Worm (Caenorhabditis elegans) whole organism, early embryonic: Measurements from ENCODE around the gene mrps-10.

Experiments used
- B0310.2 ChIP-seq: sonication (generic microtip); optimal IDR thresholded peaks from 2 replicates; lab custom pipeline; 2016; ENCODE audit warnings: mild to moderate bottlenecking, missing genetic modification characterization, missing compliant biosample characterization
- F13C5.2 ChIP-seq: sonication (generic microtip); optimal IDR thresholded peaks from 2 replicates; lab custom pipeline; 2017; ENCODE audit warnings: mild to moderate bottlenecking, missing genetic modification characterization, inconsistent platforms, missing compliant biosample characterization
- aly-1 ChIP-seq: sonication (generic microtip); optimal IDR thresholded peaks from 2 replicates; lab custom pipeline; 2016; ENCODE audit warnings: missing genetic modification characterization, missing compliant biosample characterization
- ama-1 ChIP-seq: fragments of 150-350 bp; optimal IDR thresholded peaks from 2 replicates; lab custom pipeline; 2014
- ceh-13 ChIP-seq: fragments of 200-800 bp; sonication (Bioruptor generic); optimal IDR thresholded peaks from 2 replicates; lab custom pipeline; 2018; ENCODE audit warnings: mild to moderate bottlenecking, missing genetic modification characterization, missing compliant biosample characterization
- ceh-36 ChIP-seq: sonication (generic microtip); optimal IDR thresholded peaks from 2 replicates; lab custom pipeline; 2016; ENCODE audit warnings: missing genetic modification characterization, inconsistent platforms, missing compliant biosample characterization
- ets-7 ChIP-seq: sonication (generic microtip); optimal IDR thresholded peaks from 2 replicates; lab custom pipeline; 2016; ENCODE audit warnings: missing genotype, missing genetic modification characterization, missing compliant biosample characterization
- flt-1 ChIP-seq: fragments of 200-800 bp; sonication (Bioruptor generic); IDR thresholded peaks from 2 replicates; pipeline ENCODE4 v1.3.6; 2022; ENCODE audit warnings: missing genetic modification characterization, missing compliant biosample characterization
- hmbx-1 ChIP-seq: sonication (generic microtip); optimal IDR thresholded peaks from 2 replicates; lab custom pipeline; 2016; ENCODE audit warnings: mild to moderate bottlenecking, missing genetic modification characterization, missing compliant biosample characterization
- hmg-4 ChIP-seq: fragments of 200-800 bp; sonication (Bioruptor generic); optimal IDR thresholded peaks from 2 replicates; lab custom pipeline; 2018; ENCODE audit warnings: mild to moderate bottlenecking, missing genetic modification characterization, missing compliant biosample characterization
- hnd-1 ChIP-seq: sonication (generic microtip); optimal IDR thresholded peaks from 2 replicates; lab custom pipeline; 2016; ENCODE audit warnings: missing genetic modification characterization, missing compliant biosample characterization
- pes-1 ChIP-seq: fragments of 200-800 bp; sonication (Bioruptor generic); IDR thresholded peaks from 2 replicates; pipeline ENCODE4 v1.3.6; 2022; ENCODE audit warnings: missing genetic modification reagents, missing genetic modification characterization, missing compliant biosample characterization
- scrt-1 ChIP-seq: fragments of 200-800 bp; sonication (Bioruptor generic); IDR thresholded peaks from 2 replicates; pipeline ENCODE4 v1.3.6; 2022; ENCODE audit warnings: missing genetic modification characterization, missing compliant biosample characterization
- sea-1 ChIP-seq: fragments of 200-800 bp; sonication (Bioruptor generic); conservative IDR thresholded peaks from 2 replicates; pipeline ENCODE4 v1.3.6; 2022; ENCODE audit warnings: missing genetic modification characterization, missing compliant biosample characterization
- tbx-11 ChIP-seq: fragments of 200-800 bp; sonication (Bioruptor generic); IDR thresholded peaks from 2 replicates; pipeline ENCODE4 v1.3.6; 2022; ENCODE audit warnings: missing genetic modification characterization, missing compliant biosample characterization
- tbx-37 ChIP-seq: fragments of 200-800 bp; sonication (Bioruptor generic); conservative IDR thresholded peaks from 2 replicates; pipeline ENCODE4 v1.3.6; 2022; ENCODE audit warnings: missing genetic modification reagents, missing genetic modification characterization, missing compliant biosample characterization
- tra-4 ChIP-seq: sonication (generic microtip); optimal IDR thresholded peaks from 2 replicates; lab custom pipeline; 2017; ENCODE audit warnings: missing genetic modification characterization, missing compliant biosample characterization

Gene mrps-10

ce11 chrIII:12944064-12944463 is 17.7 kb downstream of the mrps-10 start:
- no peak for TF ChIP-seq B0310.2 (tag; lab: Kevin White, UChicago)
- TF ChIP-seq F13C5.2 (tag; lab: Kevin White, UChicago) = no peak
- TF ChIP-seq pes-1 = no peak
- no peak for TF ChIP-seq sea-1 (GFP tag; lab: Robert Waterston, UW)

ce11 chrIII:12945072-12945471 is 18.7 kb downstream of the mrps-10 start:
- TF ChIP-seq pes-1 = no peak
- peak; percentile 89 for TF ChIP-seq ceh-36 (tag; lab: Kevin White, UChicago)
- no peak for TF ChIP-seq tbx-11

ce11 chrIII:12951362-12952228 is 25.2 kb downstream of the mrps-10 start, which contains the start of gene Y39E4A.1:
Gene Y39E4A.1, plus strand, starts transcription at chrIII:12951412.
- no peak for TF ChIP-seq ceh-13 (GFP tag; lab: Kevin White, UChicago)
- no peak for TF ChIP-seq hmbx-1 (tag; lab: Kevin White, UChicago)
- no peak for TF ChIP-seq hnd-1 (tag; lab: Kevin White, UChicago)
- TF ChIP-seq F13C5.2 (tag; lab: Kevin White, UChicago) = no peak
- no peak for TF ChIP-seq hmg-4 (GFP tag; lab: Kevin White, UChicago)
- no peak for TF ChIP-seq scrt-1
- TF ChIP-seq tra-4 (tag; lab: Kevin White, UChicago) = no peak
- TF ChIP-seq tbx-37 = no peak
- no peak for TF ChIP-seq ama-1 (lab: Kevin White, UChicago)
- TF ChIP-seq ets-7 = no peak
- no peak for TF ChIP-seq aly-1 (tag; lab: Kevin White, UChicago)
- TF ChIP-seq tbx-11 = no peak
- TF ChIP-seq flt-1 (GFP tag; lab: Robert Waterston, UW) = no peak
- TF ChIP-seq B0310.2 (tag; lab: Kevin White, UChicago) = no peak

ce11 chrIII:12952615-12953014 is 26.3 kb downstream of the mrps-10 start:
- TF ChIP-seq tbx-11 = no peak
- TF ChIP-seq hmg-4 (GFP tag; lab: Kevin White, UChicago) = no peak
- TF ChIP-seq hnd-1 (tag; lab: Kevin White, UChicago) = no peak
- no peak for TF ChIP-seq hmbx-1 (tag; lab: Kevin White, UChicago)
- TF ChIP-seq ceh-36 (tag; lab: Kevin White, UChicago) = no peak
- TF ChIP-seq aly-1 (tag; lab: Kevin White, UChicago) = no peak
- no peak for TF ChIP-seq pes-1

- TF ChIP-seq B0310.2 (tag; lab: Kevin White, UChicago) (no peak), scrt-1 (no peak)
These were observed 32.9 kb downstream of the mrps-10 start for ce11 chrIII:12959286-12959685.

ce11 chrIII:12960705-12961104 is 34.3 kb downstream of the mrps-10 start:
- no peak for TF ChIP-seq tra-4 (tag; lab: Kevin White, UChicago)
- TF ChIP-seq ceh-36 (tag; lab: Kevin White, UChicago) = no peak
- no peak for TF ChIP-seq tbx-37
- TF ChIP-seq ama-1 (lab: Kevin White, UChicago) = no peak
- TF ChIP-seq sea-1 (GFP tag; lab: Robert Waterston, UW) = no peak
- no peak for TF ChIP-seq ceh-13 (GFP tag; lab: Kevin White, UChicago)
- TF ChIP-seq tbx-11 = no peak
- no peak for TF ChIP-seq hmg-4 (GFP tag; lab: Kevin White, UChicago)
- no peak for TF ChIP-seq B0310.2 (tag; lab: Kevin White, UChicago)
- no peak for TF ChIP-seq ets-7
- TF ChIP-seq F13C5.2 (tag; lab: Kevin White, UChicago) = no peak
- no peak for TF ChIP-seq flt-1 (GFP tag; lab: Robert Waterston, UW)
- TF ChIP-seq aly-1 (tag; lab: Kevin White, UChicago) = no peak
- TF ChIP-seq hmbx-1 (tag; lab: Kevin White, UChicago) = no peak
- TF ChIP-seq hnd-1 (tag; lab: Kevin White, UChicago) = no peak
- no peak for TF ChIP-seq pes-1
- TF ChIP-seq scrt-1 = no peak

ce11 chrIII:12966895-12967294 is 40.5 kb downstream of the mrps-10 start, which contains the start of gene ttm-1:
Gene ttm-1, minus strand, starts transcription at chrIII:12966995.
- TF ChIP-seq hnd-1 (tag; lab: Kevin White, UChicago) = no peak
- TF ChIP-seq tbx-11 = no peak
- TF ChIP-seq scrt-1 = no peak
- TF ChIP-seq ceh-13 (GFP tag; lab: Kevin White, UChicago) = no peak
- TF ChIP-seq sea-1 (GFP tag; lab: Robert Waterston, UW) = no peak
- no peak for TF ChIP-seq F13C5.2 (tag; lab: Kevin White, UChicago)
- TF ChIP-seq tra-4 (tag; lab: Kevin White, UChicago) = no peak
- TF ChIP-seq tbx-37 = no peak
- no peak for TF ChIP-seq hmg-4 (GFP tag; lab: Kevin White, UChicago)
- no peak for TF ChIP-seq ceh-36 (tag; lab: Kevin White, UChicago)
- no peak for TF ChIP-seq B0310.2 (tag; lab: Kevin White, UChicago)
- no peak for TF ChIP-seq pes-1
- TF ChIP-seq ama-1 (lab: Kevin White, UChicago) = no peak

- TF ChIP-seq tra-4 (tag; lab: Kevin White, UChicago) (no peak), tbx-11 (no peak), flt-1 (GFP tag; lab: Robert Waterston, UW) (no peak), hmg-4 (GFP tag; lab: Kevin White, UChicago) (no peak), tbx-37 (no peak), ceh-13 (GFP tag; lab: Kevin White, UChicago) (no peak), F13C5.2 (tag; lab: Kevin White, UChicago) (no peak), aly-1 (tag; lab: Kevin White, UChicago) (no peak), ets-7 (no peak), sea-1 (GFP tag; lab: Robert Waterston, UW) (no peak), scrt-1 (no peak), hnd-1 (tag; lab: Kevin White, UChicago) (no peak)
These were observed 41.2 kb downstream of the mrps-10 start for ce11 chrIII:12967437-12968043.
